Worm (Caenorhabditis elegans): ENCODE data around the gene C34E11.4.

The C34E11.4 gene

DNA sequence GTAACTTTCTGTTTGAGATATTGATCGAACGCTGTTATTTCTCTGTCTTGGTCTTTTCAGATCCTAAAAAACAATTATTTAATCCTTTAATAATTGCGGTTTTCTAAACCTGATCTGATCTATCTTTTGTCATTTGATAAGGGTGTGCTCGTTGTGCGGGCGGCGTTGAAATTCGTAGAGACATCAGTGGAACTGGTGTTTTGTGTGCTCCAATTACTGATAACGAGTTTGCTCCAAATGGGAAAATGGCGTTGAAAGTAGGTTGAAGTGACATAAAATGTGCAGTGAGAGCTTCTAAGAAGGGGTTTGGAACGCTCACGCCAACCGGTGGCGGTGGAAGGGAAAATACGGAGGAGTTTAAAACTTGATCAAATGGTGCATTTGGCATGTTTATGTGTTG, 50.4 kb downstream of the C34E11.4 start:
- peak; percentile 21 for TF ChIP-seq fos-1 (tag; optimal IDR thresholded peaks at IDR 0.05)
- no peak for TF ChIP-seq ztf-1 (GFP tag; conservative IDR thresholded peaks at IDR 0.05)

DNA sequence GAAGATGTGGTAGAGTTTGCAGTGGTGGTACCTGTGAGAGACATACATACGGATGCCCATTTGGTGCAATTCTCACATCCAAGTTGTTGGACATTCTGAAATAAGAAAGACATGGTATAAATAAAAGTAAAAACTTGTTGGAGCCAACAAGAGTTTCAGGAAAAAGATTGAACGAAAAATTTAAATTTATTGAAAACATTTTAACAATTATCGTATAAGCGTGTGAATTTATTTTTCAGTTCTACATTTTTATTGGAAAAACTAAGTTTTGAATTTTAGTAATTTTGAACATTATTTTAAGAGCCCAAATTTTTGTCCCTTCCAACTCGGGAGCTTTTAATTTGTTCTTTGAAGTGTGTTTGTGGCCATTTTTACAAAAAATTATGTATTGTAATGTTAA, 50.9 kb downstream of the C34E11.4 start, which contains the start of gene F54F7.8:
Gene F54F7.8 (minus strand): TSS at position 101 of the 400 bp plus-strand sequence.
- TF ChIP-seq aly-2 (tag; optimal IDR thresholded peaks at IDR 0.05): no peak
- no peak for TF ChIP-seq ceh-16 (tag; optimal IDR thresholded peaks at IDR 0.05)
- no peak for TF ChIP-seq unc-55 (GFP tag; optimal IDR thresholded peaks at IDR 0.05)

All from whole organism, L2 larva.